Worm (Caenorhabditis elegans): ENCODE data around the gene C16D9.8.

C16D9.8 gene

ce11 chrV:8306366-8306765 is 43.0 kb upstream of the C16D9.8 start, which contains the start of gene W02D7.8:
TSS of gene W02D7.8 (minus strand) at chrV:8306466.
- TF ChIP-seq nfya-1 (tag; optimal IDR thresholded peaks at IDR 0.05), result no peak
- TF ChIP-seq hlh-8 (tag; optimal IDR thresholded peaks at IDR 0.05), result no peak

DNA sequence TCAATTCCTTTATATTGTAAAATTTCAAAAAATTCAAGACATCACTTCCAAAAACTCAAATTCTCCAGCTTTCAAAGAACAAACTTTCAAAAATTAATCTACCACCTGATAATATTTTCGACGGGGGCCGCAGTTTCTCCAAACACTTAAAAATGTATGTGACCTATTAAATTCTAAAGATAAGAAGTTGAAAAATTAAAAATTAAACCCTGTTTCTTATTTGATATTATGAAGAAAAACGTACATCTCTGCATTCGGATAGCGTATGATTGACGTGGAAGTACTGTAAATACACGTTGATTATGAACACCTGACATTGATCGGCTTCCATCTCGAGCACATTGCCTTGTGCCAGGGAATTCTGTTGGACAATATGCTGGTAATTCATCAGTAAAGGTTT is 42.6 kb upstream of the C16D9.8 start:
- TF ChIP-seq tbx-2 (tag; optimal IDR thresholded peaks at IDR 0.05) (no peak), hlh-6 (tag; optimal IDR thresholded peaks at IDR 0.05) (no peak), sox-2 (GFP tag; IDR thresholded peaks at IDR 0.05) (no peak), zip-5 (tag; optimal IDR thresholded peaks at IDR 0.05) (no peak), che-1 (tag; optimal IDR thresholded peaks at IDR 0.05) (no peak)

DNA sequence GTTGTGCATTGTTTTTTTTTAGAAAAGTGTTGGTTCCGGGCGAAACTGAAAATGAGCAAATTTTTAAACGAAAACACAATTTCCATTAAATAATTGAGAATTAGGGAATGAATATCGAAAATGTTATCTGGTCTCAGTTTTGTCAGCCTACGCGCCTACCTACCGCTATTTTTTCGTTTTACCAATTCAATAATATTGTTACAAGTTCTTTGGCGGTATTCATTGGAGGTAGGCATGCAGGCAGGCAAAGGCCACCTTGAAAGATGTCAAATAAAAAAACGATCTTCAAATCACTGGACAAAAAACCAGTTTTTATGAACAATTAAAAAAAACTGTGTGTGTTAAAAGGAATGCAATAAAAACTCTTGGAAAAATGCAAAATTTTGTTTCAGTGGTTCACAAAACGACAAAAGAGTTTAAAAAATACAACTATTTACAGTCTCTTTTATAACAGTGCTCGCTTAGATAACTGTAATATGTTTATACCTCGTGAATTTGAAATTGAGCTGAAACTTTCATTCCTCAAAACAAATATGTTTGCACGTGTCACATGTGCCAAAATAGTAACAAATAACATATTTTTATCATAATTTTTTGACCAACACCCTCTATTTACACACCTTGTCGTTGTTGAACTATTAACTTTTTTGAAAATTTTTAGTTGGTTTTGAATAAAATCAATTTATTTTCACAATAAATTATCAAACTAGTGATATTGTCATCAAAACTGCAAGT is 41.3 kb upstream of the C16D9.8 start, which contains the start of gene W02D7.11:
Gene W02D7.11 (minus strand): TSS at position 51 of the 735 bp plus-strand sequence.
- TF ChIP-seq C08G9.2 (tag; optimal IDR thresholded peaks at IDR 0.05), result no peak
- TF ChIP-seq K09A11.1 (tag; optimal IDR thresholded peaks at IDR 0.05; ENCODE audit: insufficient read depth), result no peak
- TF ChIP-seq ceh-19 (GFP tag; optimal IDR thresholded peaks at IDR 0.05), result no peak
- no peak for TF ChIP-seq ceh-9 (tag; optimal IDR thresholded peaks at IDR 0.05)
- no peak for TF ChIP-seq pha-2 (tag; optimal IDR thresholded peaks at IDR 0.05)
- TF ChIP-seq ceh-34 (tag; optimal IDR thresholded peaks at IDR 0.05), result no peak
- no peak for TF ChIP-seq nhr-11 (tag; optimal IDR thresholded peaks at IDR 0.05)
- TF ChIP-seq C38D4.7 (GFP tag; optimal IDR thresholded peaks at IDR 0.05), result no peak
- TF ChIP-seq ceh-31 (tag; optimal IDR thresholded peaks at IDR 0.05), result no peak
- no peak for TF ChIP-seq elt-2 (tag; optimal IDR thresholded peaks at IDR 0.05)

- TF ChIP-seq fkh-10 (GFP tag; optimal IDR thresholded peaks at IDR 0.05) (no peak), K02D7.2 (tag; optimal IDR thresholded peaks at IDR 0.05) (no peak), elt-2 (tag; optimal IDR thresholded peaks at IDR 0.05) (peak; percentile 6), ref-2 (tag; optimal IDR thresholded peaks at IDR 0.05) (no peak)
These were observed 39.2 kb upstream of the C16D9.8 start, which contains the start of gene sel-9 for ce11 chrV:8302522-8302921. TSS of gene sel-9 (minus strand) at chrV:8302580.

- TF ChIP-seq unc-86 (tag; optimal IDR thresholded peaks at IDR 0.05) (no peak), ceh-48 (tag; optimal IDR thresholded peaks at IDR 0.05) (peak; percentile 52), ceh-2 (tag; optimal IDR thresholded peaks at IDR 0.05) (no peak), ama-1 (optimal IDR thresholded peaks at IDR 0.05) (peak; percentile 19)
These were observed 37.7 kb upstream of the C16D9.8 start, which contains the start of gene W02D7.6 for ce11 chrV:8300935-8301535. TSS of gene W02D7.6 (minus strand) at chrV:8301507.

DNA sequence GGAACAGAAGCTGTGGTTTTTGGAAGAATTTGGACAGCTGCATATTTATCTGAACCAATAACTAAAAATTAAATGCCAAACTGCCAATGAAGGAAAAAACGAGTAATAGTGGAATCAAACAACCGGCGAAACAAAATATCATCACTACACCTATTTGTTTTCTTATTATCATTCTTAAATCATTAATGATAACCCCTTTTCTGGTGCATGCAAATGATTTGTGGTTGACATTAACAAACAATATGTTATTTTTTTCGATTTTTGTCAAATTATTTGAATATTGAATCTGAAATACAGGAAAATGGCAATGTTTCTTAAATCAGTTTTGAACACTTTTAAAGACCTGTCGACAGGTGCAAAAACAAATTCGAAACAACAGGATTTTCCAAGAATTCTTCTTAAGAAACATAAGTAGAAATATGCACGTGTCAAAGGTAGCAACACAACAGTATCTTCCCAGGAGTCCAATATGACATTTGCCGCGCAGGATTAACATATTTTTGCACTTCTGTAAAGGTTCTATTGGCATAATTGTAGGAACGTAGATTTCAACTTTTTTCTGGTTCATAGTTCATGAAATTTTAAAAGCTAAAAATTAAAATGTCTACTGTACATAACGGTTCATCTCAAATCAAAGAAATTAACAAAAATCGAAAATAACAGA is 36.0 kb upstream of the C16D9.8 start, which contains the start of gene W02D7.5:
Gene W02D7.5 (minus strand): TSS at position 51 of the 664 bp plus-strand sequence.
- no peak for TF ChIP-seq ceh-6 (GFP tag; optimal IDR thresholded peaks at IDR 0.05)
- TF ChIP-seq tbx-2 (tag; optimal IDR thresholded peaks at IDR 0.05), result no peak
- TF ChIP-seq hlh-8 (tag; optimal IDR thresholded peaks at IDR 0.05), result no peak
- TF ChIP-seq pha-4 (tag; optimal IDR thresholded peaks at IDR 0.05), result no peak
- no peak for TF ChIP-seq ttx-3 (tag; optimal IDR thresholded peaks at IDR 0.05)
- TF ChIP-seq lin-11 (tag; optimal IDR thresholded peaks at IDR 0.05), result no peak
- TF ChIP-seq tbx-7 (tag; optimal IDR thresholded peaks at IDR 0.05), result no peak

Measured in whole organism, late embryonic.